Fruit fly (Drosophila melanogaster): ENCODE measurements around the gene alpha-Est6.
A peak's percentile ranks its signal among the peaks of the same experiment; 100 is the strongest.

alpha-Est6 gene

DNA sequence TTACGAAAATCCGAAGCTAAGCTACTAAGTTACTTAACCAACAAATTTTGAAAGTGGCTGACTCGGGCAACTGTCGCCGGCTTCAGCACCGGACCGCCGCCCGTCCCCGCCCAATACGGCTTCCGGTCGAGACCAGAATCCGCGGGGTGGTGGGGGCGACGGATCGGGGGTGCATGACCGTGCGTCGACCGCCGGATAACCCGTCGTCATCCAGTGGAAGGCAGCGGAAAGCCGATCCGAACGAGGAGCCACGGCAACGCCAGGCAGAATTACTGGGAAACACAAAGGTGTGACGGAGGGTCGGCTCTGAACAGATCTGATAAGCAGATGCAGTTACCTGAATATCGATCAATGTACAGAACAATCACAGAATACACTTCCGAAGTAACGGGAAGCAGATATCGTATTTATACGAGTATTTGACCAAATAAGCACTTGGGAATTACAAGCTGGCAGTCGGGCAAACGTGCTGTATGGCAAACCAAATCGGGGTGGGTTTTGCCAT is 53.9 kb downstream of the alpha-Est6 start (continued):
- TF ChIP-seq Hnf4 (GFP tag; optimal IDR thresholded peaks at IDR 0.05) (peak; percentile 59), Hr78 (GFP tag; optimal IDR thresholded peaks at IDR 0.05) (no peak), Abd-B (GFP tag; optimal IDR thresholded peaks at IDR 0.05) (no peak), Sp1 (GFP tag; optimal IDR thresholded peaks at IDR 0.05) (peak; percentile 83), h (GFP tag; optimal IDR thresholded peaks at IDR 0.05) (peak; percentile 77), br (GFP tag; optimal IDR thresholded peaks at IDR 0.05) (peak; percentile 82), CG9705 (GFP tag; optimal IDR thresholded peaks at IDR 0.05) (peak; percentile 89), ey (GFP tag; optimal IDR thresholded peaks at IDR 0.05) (peak; percentile 32), CG32264 (GFP tag; optimal IDR thresholded peaks at IDR 0.05) (no peak), OdsH (GFP tag; optimal IDR thresholded peaks at IDR 0.05) (peak; percentile 31)
